Fruit fly (Drosophila melanogaster) whole organism, embryonic: ENCODE data around the gene Cht6.

ENCODE experiments used
- Abd-B ChIP-seq: fragments of 200-800 bp; sonication (Bioruptor generic); optimal IDR thresholded peaks from 2 replicates; lab custom pipeline; 2018; ENCODE audit warnings: missing biosample characterization, mild to moderate bottlenecking, missing genetic modification characterization, moderate library complexity
- CG1233 ChIP-seq: fragments of 200-800 bp; sonication (Bioruptor generic); optimal IDR thresholded peaks from 4 replicates; lab custom pipeline; 2018; ENCODE audit warnings: missing biosample characterization, mild to moderate bottlenecking, missing genetic modification characterization
- CG13287 ChIP-seq: fragments of 200-800 bp; sonication (Bioruptor generic); IDR thresholded peaks from 2 replicates; pipeline ENCODE4 v1.3.6; 2022; ENCODE audit warnings: missing biosample characterization, missing genetic modification characterization; ENCODE audit not compliant: partially characterized antibody
- CG13624 ChIP-seq: fragments of 200-800 bp; sonication (Bioruptor generic); optimal IDR thresholded peaks from 2 replicates; lab custom pipeline; 2016; ENCODE audit warnings: missing biosample characterization, missing genetic modification characterization
- CG14667 ChIP-seq: fragments of 200-800 bp; sonication (Bioruptor generic); IDR thresholded peaks from 2 replicates; pipeline ENCODE4 v1.3.6; 2022; ENCODE audit warnings: missing biosample characterization, missing genetic modification characterization
- CG14710 ChIP-seq: fragments of 200-800 bp; sonication (Bioruptor generic); optimal IDR thresholded peaks from 3 replicates; lab custom pipeline; 2019; ENCODE audit warnings: missing biosample characterization, mild to moderate bottlenecking, missing genetic modification characterization, moderate library complexity
- CG16813 ChIP-seq: fragments of 200-800 bp; sonication (Bioruptor generic); IDR thresholded peaks from 3 replicates; pipeline ENCODE4 v1.3.6; 2022; ENCODE audit warnings: missing biosample characterization, missing genetic modification characterization; ENCODE audit not compliant: partially characterized antibody
- CG17359 ChIP-seq: fragments of 200-800 bp; sonication (Bioruptor generic); optimal IDR thresholded peaks from 3 replicates; lab custom pipeline; 2018; ENCODE audit warnings: missing biosample characterization, mild to moderate bottlenecking, missing genetic modification characterization, moderate library complexity
- CG17612 ChIP-seq: fragments of 200-800 bp; sonication (Bioruptor generic); IDR thresholded peaks from 2 replicates; pipeline ENCODE4 v1.3.6; 2022; ENCODE audit warnings: missing biosample characterization, missing genetic modification characterization
- CG2712 ChIP-seq: fragments of 200-800 bp; optimal IDR thresholded peaks from 3 replicates; lab custom pipeline; 2019; ENCODE audit warnings: missing biosample characterization, mild to moderate bottlenecking, missing genetic modification characterization, moderate library complexity
- CG32532 ChIP-seq: fragments of 200-800 bp; sonication (Bioruptor generic); IDR thresholded peaks from 2 replicates; pipeline ENCODE4 v1.3.6; 2022; ENCODE audit warnings: missing biosample characterization, missing genetic modification characterization
- CG6765 ChIP-seq: fragments of 200-800 bp; sonication (Bioruptor generic); optimal IDR thresholded peaks from 3 replicates; lab custom pipeline; 2017; ENCODE audit warnings: missing biosample characterization, mild to moderate bottlenecking, missing genetic modification characterization
- CG6791 ChIP-seq: fragments of 200-800 bp; sonication (Bioruptor generic); IDR thresholded peaks from 3 replicates; pipeline ENCODE4 v1.3.6; 2022; ENCODE audit warnings: missing biosample characterization, missing genetic modification characterization; ENCODE audit not compliant: partially characterized antibody
- CG7928 ChIP-seq: fragments of 200-800 bp; sonication (Bioruptor generic); optimal IDR thresholded peaks from 2 replicates; lab custom pipeline; 2017; ENCODE audit warnings: missing biosample characterization, mild to moderate bottlenecking, missing genetic modification characterization
- CG8765 ChIP-seq: fragments of 200-800 bp; sonication (Bioruptor generic); IDR thresholded peaks from 2 replicates; pipeline ENCODE4 v1.3.6; 2022; ENCODE audit warnings: missing biosample characterization, missing genetic modification characterization
- CG9727 ChIP-seq: fragments of 200-800 bp; sonication (Bioruptor generic); optimal IDR thresholded peaks from 3 replicates; lab custom pipeline; 2017; ENCODE audit warnings: missing biosample characterization, mild to moderate bottlenecking, missing genetic modification characterization
- CG9797 ChIP-seq: fragments of 200-800 bp; sonication (Bioruptor generic); optimal IDR thresholded peaks from 3 replicates; lab custom pipeline; 2018; ENCODE audit warnings: missing biosample characterization, mild to moderate bottlenecking, missing genetic modification characterization
- D19B ChIP-seq: fragments of 200-800 bp; sonication (Bioruptor generic); optimal IDR thresholded peaks from 2 replicates; lab custom pipeline; 2017; ENCODE audit warnings: missing biosample characterization, mild to moderate bottlenecking, missing genetic modification characterization
- Dref ChIP-seq: fragments of 200-800 bp; sonication (Bioruptor generic); IDR thresholded peaks from 2 replicates; pipeline ENCODE4 v1.3.6; 2022; ENCODE audit warnings: missing biosample characterization, missing genetic modification characterization
- Ets65A ChIP-seq: fragments of 200-800 bp; sonication (Bioruptor generic); peaks from one replicate; lab custom pipeline; 2016; ENCODE audit warnings: missing biosample characterization, missing genetic modification characterization
- H2.0 ChIP-seq: fragments of 200-800 bp; sonication (Bioruptor generic); IDR thresholded peaks from 2 replicates; pipeline ENCODE4 v1.3.6; 2022; ENCODE audit warnings: missing biosample characterization, missing genetic modification characterization
- HHEX ChIP-seq: fragments of 200-800 bp; sonication (Bioruptor generic); optimal IDR thresholded peaks from 3 replicates; lab custom pipeline; 2017; ENCODE audit warnings: missing biosample characterization, mild to moderate bottlenecking, missing genetic modification characterization, missing genetic modification reagents
- HLH4C ChIP-seq: fragments of 200-800 bp; sonication (Bioruptor generic); IDR thresholded peaks from 3 replicates; pipeline ENCODE4 v1.3.6; 2022; ENCODE audit warnings: missing biosample characterization, missing genetic modification characterization; ENCODE audit not compliant: partially characterized antibody
- HLH54F ChIP-seq: fragments of 200-800 bp; sonication (Bioruptor generic); optimal IDR thresholded peaks from 3 replicates; lab custom pipeline; 2016; ENCODE audit warnings: missing biosample characterization, missing genetic modification characterization
- Hey ChIP-seq: fragments of 200-800 bp; sonication (Bioruptor generic); optimal IDR thresholded peaks from 3 replicates; lab custom pipeline; 2018; ENCODE audit warnings: missing biosample characterization, mild to moderate bottlenecking, missing genetic modification characterization
- Max ChIP-seq: fragments of 200-800 bp; sonication (Bioruptor generic); optimal IDR thresholded peaks from 2 replicates; lab custom pipeline; 2016; ENCODE audit warnings: missing biosample characterization, mild to moderate bottlenecking, missing genetic modification characterization
- Myb ChIP-seq: fragments of 200-800 bp; sonication (Bioruptor generic); optimal IDR thresholded peaks from 2 replicates; lab custom pipeline; 2016; ENCODE audit warnings: missing biosample characterization, missing genetic modification characterization
- NfI ChIP-seq: fragments of 200-800 bp; sonication (Bioruptor generic); optimal IDR thresholded peaks from 3 replicates; lab custom pipeline; 2018; ENCODE audit warnings: missing biosample characterization, mild to moderate bottlenecking, missing genetic modification characterization, moderate library complexity
- Ravus ChIP-seq: fragments of 200-800 bp; sonication (Bioruptor generic); IDR thresholded peaks from 2 replicates; pipeline ENCODE4 v1.3.6; 2022; ENCODE audit warnings: missing biosample characterization, missing genetic modification characterization
- Sin3A ChIP-seq: fragments of >200 bp; optimal IDR thresholded peaks from 2 replicates; lab custom pipeline; 2018
- Six4 ChIP-seq: fragments of 200-800 bp; sonication (Bioruptor generic); optimal IDR thresholded peaks from 2 replicates; lab custom pipeline; 2016; ENCODE audit warnings: missing biosample characterization, missing genetic modification characterization
- Spps ChIP-seq: fragments of 200-800 bp; sonication (Bioruptor generic); optimal IDR thresholded peaks from 2 replicates; lab custom pipeline; 2018; ENCODE audit warnings: missing biosample characterization, mild to moderate bottlenecking, missing genetic modification characterization
- Sry-β ChIP-seq: fragments of 200-800 bp; sonication (Bioruptor generic); optimal IDR thresholded peaks from 2 replicates; lab custom pipeline; 2018; ENCODE audit warnings: missing biosample characterization, mild to moderate bottlenecking, missing genetic modification characterization, moderate library complexity
- ac ChIP-seq: fragments of 200-800 bp; sonication (Bioruptor generic); optimal IDR thresholded peaks from 3 replicates; lab custom pipeline; 2017; ENCODE audit warnings: missing biosample characterization, mild to moderate bottlenecking, missing genetic modification characterization
- al ChIP-seq: fragments of 200-800 bp; sonication (Bioruptor generic); IDR thresholded peaks from 2 replicates; pipeline ENCODE4 v1.3.6; 2022; ENCODE audit warnings: missing biosample characterization, missing genetic modification characterization
- ara ChIP-seq: fragments of 200-800 bp; sonication (Bioruptor generic); IDR thresholded peaks from 2 replicates; pipeline ENCODE4 v1.3.6; 2022; ENCODE audit warnings: missing biosample characterization, missing genetic modification characterization
- bcd ChIP-seq: fragments of 200-800 bp; sonication (Bioruptor generic); optimal IDR thresholded peaks from 2 replicates; lab custom pipeline; 2017; ENCODE audit warnings: missing biosample characterization, mild to moderate bottlenecking, missing genetic modification characterization
- dati ChIP-seq: fragments of 200-800 bp; sonication (Bioruptor generic); IDR thresholded peaks from 2 replicates; pipeline ENCODE4 v1.3.6; 2022; ENCODE audit warnings: missing biosample characterization, missing genetic modification characterization
- gfzf ChIP-seq: fragments of 200-800 bp; sonication (Bioruptor generic); optimal IDR thresholded peaks from 2 replicates; lab custom pipeline; 2016; ENCODE audit warnings: missing biosample characterization, mild to moderate bottlenecking, missing genetic modification characterization, moderate library complexity
- jigr1 ChIP-seq: fragments of 200-800 bp; sonication (Bioruptor generic); IDR thresholded peaks from 3 replicates; pipeline ENCODE4 v1.3.6; 2022; ENCODE audit warnings: missing biosample characterization, missing genetic modification characterization
- nom ChIP-seq: fragments of 200-800 bp; sonication (Bioruptor generic); optimal IDR thresholded peaks from 2 replicates; lab custom pipeline; 2017; ENCODE audit warnings: missing biosample characterization, missing genetic modification characterization, mild to moderate bottlenecking, moderate library complexity, missing genetic modification reagents
- otp ChIP-seq: fragments of 200-800 bp; sonication (Bioruptor generic); IDR thresholded peaks from 3 replicates; pipeline ENCODE4, ENCODE4 v1.3.6; 2022; ENCODE audit warnings: missing biosample characterization, missing genetic modification characterization
- p53 ChIP-seq: fragments of 200-800 bp; sonication (Bioruptor generic); optimal IDR thresholded peaks from 2 replicates; lab custom pipeline; 2016; ENCODE audit warnings: missing biosample characterization, missing genetic modification characterization
- phol ChIP-seq: fragments of 200-800 bp; sonication (Bioruptor generic); optimal IDR thresholded peaks from 3 replicates; lab custom pipeline; 2018; ENCODE audit warnings: missing biosample characterization, mild to moderate bottlenecking, missing genetic modification characterization, moderate library complexity
- row ChIP-seq: fragments of 200-800 bp; sonication (Bioruptor generic); IDR thresholded peaks from 3 replicates; pipeline ENCODE4 v1.3.6; 2022; ENCODE audit warnings: missing biosample characterization, missing genetic modification characterization
- tgo ChIP-seq: fragments of 200-800 bp; sonication (Bioruptor generic); IDR thresholded peaks from 3 replicates; pipeline ENCODE4 v1.3.6; 2022; ENCODE audit warnings: missing biosample characterization, missing genetic modification characterization
- tin ChIP-seq: fragments of 200-800 bp; sonication (Bioruptor generic); optimal IDR thresholded peaks from 3 replicates; lab custom pipeline; 2016; ENCODE audit warnings: missing biosample characterization, missing genetic modification characterization
- vnd ChIP-seq: fragments of 200-800 bp; sonication (Bioruptor generic); IDR thresholded peaks from 3 replicates; pipeline ENCODE4 v1.3.6; 2022; ENCODE audit warnings: missing biosample characterization, missing genetic modification characterization; ENCODE audit not compliant: partially characterized antibody
- wor ChIP-seq: fragments of 200-800 bp; sonication (Bioruptor generic); IDR thresholded peaks from 2 replicates; pipeline ENCODE4 v1.3.6; 2022; ENCODE audit warnings: missing biosample characterization, missing genetic modification characterization

Gene Cht6

DNA sequence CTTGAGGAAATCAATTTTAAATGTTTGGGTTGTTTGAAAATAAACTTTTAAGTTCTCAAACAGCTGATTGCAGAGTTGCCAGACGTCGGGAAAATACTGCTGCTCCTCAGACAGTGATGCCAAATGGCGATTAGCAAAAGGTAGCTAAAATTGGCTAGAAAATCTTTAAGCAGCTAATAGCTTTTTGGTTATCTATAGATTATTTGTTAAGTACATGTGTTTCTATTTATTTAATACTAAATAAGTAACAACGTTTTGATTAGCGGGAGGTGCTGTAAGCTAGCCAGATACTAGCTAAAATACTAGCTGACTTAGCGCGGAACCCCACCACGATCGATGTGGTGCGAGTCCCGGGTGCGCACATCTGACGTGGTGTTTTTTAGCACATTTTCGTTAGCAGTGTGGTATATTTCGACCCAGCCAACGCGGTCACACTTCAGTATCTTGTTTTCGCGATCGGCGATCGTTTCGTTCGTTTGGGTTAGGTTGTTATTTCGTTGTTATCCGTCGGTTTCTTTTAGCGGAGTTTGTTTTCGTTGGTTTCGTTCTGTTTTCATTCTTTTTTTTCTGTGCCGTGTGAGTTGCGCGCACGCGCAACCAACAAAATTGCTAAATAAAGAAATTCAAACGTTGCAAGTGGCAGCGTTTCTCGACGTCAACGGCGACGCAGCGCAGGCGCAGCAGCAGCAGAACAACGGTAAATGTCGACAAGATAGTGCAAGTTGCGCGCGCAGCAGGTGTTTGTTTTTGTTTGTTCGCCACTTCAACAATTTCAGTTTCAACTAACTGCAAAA, 69.6 kb downstream of the Cht6 start, which contains the start of the genes Naxe and RhoU (continued):
- no peak for TF ChIP-seq Six4 (GFP tag; lab: Kevin White, UChicago)
- no peak for TF ChIP-seq vnd (GFP tag; lab: Robert Waterston, UW)
- peak; percentile 95 for TF ChIP-seq Ets65A (GFP tag; lab: Kevin White, UChicago)
- no peak for TF ChIP-seq CG13624
- peak; percentile 9 for TF ChIP-seq CG7928 (GFP tag; lab: Kevin White, UChicago)
- TF ChIP-seq nom (GFP tag; lab: Kevin White, UChicago), result peak; percentile 31
- TF ChIP-seq HLH54F (GFP tag; lab: Kevin White, UChicago), result peak; percentile 29
- no peak for TF ChIP-seq CG6765
- TF ChIP-seq Max (GFP tag; lab: Kevin White, UChicago), result peak; percentile 26
- TF ChIP-seq H2.0, result peak; percentile 41
- peak; percentile 37 for TF ChIP-seq CG2712 (tag; lab: Kevin White, UChicago)
- TF ChIP-seq bcd (GFP tag; lab: Kevin White, UChicago), result no peak
- TF ChIP-seq Spps (tag; lab: Kevin White, UChicago), result no peak
- TF ChIP-seq Abd-B, result peak; percentile 37
- peak; percentile 64 for TF ChIP-seq phol (tag; lab: Kevin White, UChicago)
- TF ChIP-seq Dref, result peak; percentile 41
- peak; percentile 79 for TF ChIP-seq row (GFP tag; lab: Robert Waterston, UW)
- no peak for TF ChIP-seq Hey
- TF ChIP-seq dati, result no peak
- TF ChIP-seq CG17359 (tag; lab: Kevin White, UChicago), result no peak
- TF ChIP-seq Sin3A (lab: Kevin White, UChicago), result peak; percentile 97
- TF ChIP-seq CG8765 (GFP tag; lab: Robert Waterston, UW), result 0 out of 2 replicates have a peak, but pooled peaks have one; percentile 7
- no peak for TF ChIP-seq Ravus (GFP tag; lab: Robert Waterston, UW)
- TF ChIP-seq HLH4C (GFP tag; lab: Robert Waterston, UW), result 0 out of 3 replicates have a peak, but pooled peaks have one; percentile 22
- peak; percentile 98 for TF ChIP-seq p53
- TF ChIP-seq jigr1 (GFP tag; lab: Robert Waterston, UW), result peak; percentile 71; the same call in 1 of the 3 replicates
- peak; percentile 11 for TF ChIP-seq ac (GFP tag; lab: Kevin White, UChicago)
- peak; percentile 92 for TF ChIP-seq Sry-β (GFP tag; lab: Kevin White, UChicago)
- TF ChIP-seq CG17612, result no peak
- TF ChIP-seq gfzf, result peak; percentile 94
- TF ChIP-seq Myb, result peak; percentile 33
- TF ChIP-seq CG6791 (GFP tag; lab: Robert Waterston, UW), result no peak
- peak; percentile 58; the same call in 2 of the 3 replicates for TF ChIP-seq tgo
- no peak for TF ChIP-seq HHEX (GFP tag; lab: Kevin White, UChicago)
- peak; percentile 33 for TF ChIP-seq CG9727 (GFP tag; lab: Kevin White, UChicago)
- no peak for TF ChIP-seq wor
- TF ChIP-seq tin, result peak; percentile 17
- peak; percentile 69 for TF ChIP-seq CG32532 (GFP tag; lab: Robert Waterston, UW)
- TF ChIP-seq CG13287, result peak; percentile 34; the same call in 1 of the 2 replicates
- peak; percentile 39 for TF ChIP-seq al
- TF ChIP-seq CG14667 (GFP tag; lab: Robert Waterston, UW), result no peak
- TF ChIP-seq CG1233 (GFP tag; lab: Kevin White, UChicago), result no peak
- 0 out of 2 replicates have a peak, but pooled peaks have one; percentile 30 for TF ChIP-seq ara (GFP tag; lab: Robert Waterston, UW)
- TF ChIP-seq otp (GFP tag; lab: Robert Waterston, UW), result no peak
- 0 out of 3 replicates have a peak, but pooled peaks have one; percentile 32 for TF ChIP-seq CG16813
- TF ChIP-seq D19B (GFP tag; lab: Kevin White, UChicago), result no peak
- peak; percentile 92 for TF ChIP-seq CG9797 (GFP tag; lab: Kevin White, UChicago)
- TF ChIP-seq NfI, result no peak
- peak; percentile 68 for TF ChIP-seq CG14710 (tag; lab: Kevin White, UChicago)
